Worm (Caenorhabditis elegans) whole organism, young adult: ENCODE measurements around the gene ZK930.7.

Experiments
- B0019.2 ChIP-seq: fragments of 200-800 bp; sonication (Bioruptor generic); conservative IDR thresholded peaks from 2 replicates; pipeline ENCODE4 v1.3.6; 2022; ENCODE audit warnings: missing genetic modification reagents, missing genetic modification characterization, missing compliant biosample characterization
- B0035.1 ChIP-seq: sonication (generic microtip); optimal IDR thresholded peaks from 2 replicates; lab custom pipeline; 2016; ENCODE audit warnings: missing genetic modification characterization, mild to moderate bottlenecking, missing compliant biosample characterization, missing genotype, missing genetic modification reagents
- B0261.1 ChIP-seq: sonication (generic microtip); optimal IDR thresholded peaks from 2 replicates; lab custom pipeline; 2016; ENCODE audit warnings: mild to moderate bottlenecking, missing genetic modification characterization, moderate library complexity, missing compliant biosample characterization
- B0336.3 ChIP-seq: fragments of 200-800 bp; sonication (Bioruptor generic); IDR thresholded peaks from 2 replicates; pipeline ENCODE4 v1.3.6; 2022; ENCODE audit warnings: missing genetic modification characterization, missing compliant biosample characterization
- C06A6.2 ChIP-seq: fragments of 200-800 bp; sonication (Bioruptor generic); conservative IDR thresholded peaks from 2 replicates; pipeline ENCODE4 v1.3.6; 2022; ENCODE audit warnings: missing genetic modification characterization, missing compliant biosample characterization
- F23B12.7 ChIP-seq: sonication (generic microtip); optimal IDR thresholded peaks from 2 replicates; lab custom pipeline; 2017; ENCODE audit warnings: missing genetic modification characterization, mild to moderate bottlenecking, missing compliant biosample characterization, antibody characterized with exemption, moderate library complexity; ENCODE audit not compliant: insufficient read depth
- F52B5.7 ChIP-seq: sonication (generic microtip); optimal IDR thresholded peaks from 2 replicates; lab custom pipeline; 2016; ENCODE audit warnings: mild to moderate bottlenecking, missing genetic modification characterization, missing compliant biosample characterization
- F55B11.4 ChIP-seq: sonication (generic microtip); optimal IDR thresholded peaks from 2 replicates; lab custom pipeline; 2016; ENCODE audit warnings: missing compliant biosample characterization, missing genetic modification characterization, borderline replicate concordance; ENCODE audit not compliant: insufficient read depth
- K12H6.12 ChIP-seq: fragments of 200-800 bp; sonication (Bioruptor generic); optimal IDR thresholded peaks from 2 replicates; lab custom pipeline; 2018; ENCODE audit warnings: mild to moderate bottlenecking, missing genetic modification characterization, missing compliant biosample characterization
- T26A5.8 ChIP-seq: sonication (generic microtip); optimal IDR thresholded peaks from 2 replicates; lab custom pipeline; 2016; ENCODE audit warnings: missing genetic modification characterization, missing compliant biosample characterization
- Y56A3A.18 ChIP-seq: fragments of 200-800 bp; sonication (Bioruptor generic); IDR thresholded peaks from 2 replicates; pipeline ENCODE4 v1.3.6; 2022; ENCODE audit warnings: missing genetic modification reagents, missing genetic modification characterization, missing compliant biosample characterization
- Y67H2A.10 ChIP-seq: fragments of 200-800 bp; sonication (Bioruptor generic); conservative IDR thresholded peaks from 2 replicates; pipeline ENCODE4 v1.3.6; 2022; ENCODE audit warnings: missing genetic modification reagents, missing genetic modification characterization, missing compliant biosample characterization
- Y79H2A.3 ChIP-seq: fragments of 200-800 bp; sonication (Bioruptor generic); conservative IDR thresholded peaks from 2 replicates; pipeline ENCODE4 v1.3.6; 2022; ENCODE audit warnings: missing genetic modification reagents, missing genetic modification characterization, missing compliant biosample characterization
- attf-3 ChIP-seq: fragments of 200-800 bp; sonication (Bioruptor generic); conservative IDR thresholded peaks from 2 replicates; pipeline ENCODE4 v1.3.6; 2022; ENCODE audit warnings: missing genetic modification reagents, missing genetic modification characterization, missing compliant biosample characterization
- bed-2 ChIP-seq: fragments of 200-800 bp; sonication (Bioruptor generic); IDR thresholded peaks from 2 replicates; pipeline ENCODE4 v1.3.6; 2022; ENCODE audit warnings: missing genetic modification reagents, missing genetic modification characterization, missing compliant biosample characterization
- ccch-3 ChIP-seq: fragments of 200-800 bp; sonication (Bioruptor generic); optimal IDR thresholded peaks from 2 replicates; lab custom pipeline; 2018; ENCODE audit warnings: mild to moderate bottlenecking, missing genetic modification characterization, missing compliant biosample characterization
- ceh-27 ChIP-seq: fragments of 200-800 bp; sonication (Bioruptor generic); optimal IDR thresholded peaks from 2 replicates; lab custom pipeline; 2018; ENCODE audit warnings: mild to moderate bottlenecking, missing genetic modification characterization, moderate library complexity, missing compliant biosample characterization
- ceh-58 ChIP-seq: fragments of 200-800 bp; sonication (Bioruptor generic); IDR thresholded peaks from 2 replicates; pipeline ENCODE4 v1.3.6; 2022; ENCODE audit warnings: missing genetic modification characterization, missing compliant biosample characterization
- chd-7 ChIP-seq: sonication (generic microtip); optimal IDR thresholded peaks from 2 replicates; lab custom pipeline; 2016; ENCODE audit warnings: mild to moderate bottlenecking, missing genetic modification characterization, moderate library complexity, missing compliant biosample characterization
- dox-1 ChIP-seq: fragments of 200-800 bp; sonication (Bioruptor generic); IDR thresholded peaks from 2 replicates; pipeline ENCODE4 v1.3.6; 2022; ENCODE audit warnings: missing genetic modification reagents, missing genetic modification characterization, missing compliant biosample characterization
- dpff-1 ChIP-seq: sonication (generic microtip); optimal IDR thresholded peaks from 2 replicates; lab custom pipeline; 2017; ENCODE audit warnings: mild to moderate bottlenecking, missing genetic modification characterization, missing compliant biosample characterization
- egl-18 ChIP-seq: fragments of 200-800 bp; sonication (Bioruptor generic); IDR thresholded peaks from 2 replicates; pipeline ENCODE4 v1.3.6; 2022; ENCODE audit warnings: missing genetic modification reagents, missing genetic modification characterization, missing compliant biosample characterization
- fkh-3 ChIP-seq: sonication (generic microtip); optimal IDR thresholded peaks from 2 replicates; lab custom pipeline; 2016; ENCODE audit warnings: mild to moderate bottlenecking, missing genetic modification characterization, missing compliant biosample characterization
- gei-17 ChIP-seq: fragments of 200-800 bp; sonication (Bioruptor generic); optimal IDR thresholded peaks from 2 replicates; lab custom pipeline; 2018; ENCODE audit warnings: mild to moderate bottlenecking, missing genetic modification characterization, missing compliant biosample characterization
- hlh-26 ChIP-seq: fragments of 200-800 bp; sonication (Bioruptor generic); conservative IDR thresholded peaks from 2 replicates; pipeline ENCODE4 v1.3.6; 2022; ENCODE audit warnings: missing genetic modification reagents, missing genetic modification characterization, missing compliant biosample characterization
- hmg-20 ChIP-seq: fragments of 200-800 bp; sonication (Bioruptor generic); IDR thresholded peaks from 2 replicates; pipeline ENCODE4 v1.3.6; 2022; ENCODE audit warnings: missing genetic modification reagents, missing genetic modification characterization, missing compliant biosample characterization
- hsf-1 ChIP-seq: fragments of 200-800 bp; sonication (Bioruptor generic); IDR thresholded peaks from 2 replicates; pipeline ENCODE4 v1.3.6; 2022; ENCODE audit warnings: missing genetic modification reagents, missing genetic modification characterization, missing compliant biosample characterization
- lag-1 ChIP-seq: fragments of 200-800 bp; sonication (Bioruptor generic); IDR thresholded peaks from 2 replicates; pipeline ENCODE4 v1.3.6; 2022; ENCODE audit warnings: missing genetic modification reagents, missing genetic modification characterization, missing compliant biosample characterization
- madf-6 ChIP-seq: fragments of 200-800 bp; sonication (Bioruptor generic); IDR thresholded peaks from 2 replicates; pipeline ENCODE4 v1.3.6; 2022; ENCODE audit warnings: missing genetic modification reagents, missing genetic modification characterization, missing compliant biosample characterization
- mcd-1 ChIP-seq: fragments of 200-800 bp; sonication (Bioruptor generic); IDR thresholded peaks from 2 replicates; pipeline ENCODE4 v1.3.6; 2022; ENCODE audit warnings: missing genetic modification reagents, missing genetic modification characterization, missing compliant biosample characterization
- nfya-2 ChIP-seq: fragments of 200-800 bp; sonication (Bioruptor generic); IDR thresholded peaks from 2 replicates; pipeline ENCODE4 v1.3.6; 2022; ENCODE audit warnings: missing genetic modification reagents, missing genetic modification characterization, missing compliant biosample characterization
- nfyb-1 ChIP-seq: fragments of 200-800 bp; sonication (Bioruptor generic); IDR thresholded peaks from 2 replicates; pipeline ENCODE4 v1.3.6; 2022; ENCODE audit warnings: missing genetic modification reagents, missing genetic modification characterization, missing compliant biosample characterization
- nhr-120 ChIP-seq: fragments of 200-800 bp; sonication (Bioruptor generic); IDR thresholded peaks from 2 replicates; pipeline ENCODE4 v1.3.6; 2022; ENCODE audit warnings: missing genetic modification characterization, missing compliant biosample characterization
- nhr-27 ChIP-seq: fragments of 200-800 bp; sonication (Bioruptor generic); optimal IDR thresholded peaks from 2 replicates; lab custom pipeline; 2018; ENCODE audit warnings: mild to moderate bottlenecking, missing genetic modification characterization, moderate library complexity, missing compliant biosample characterization
- nhr-80 ChIP-seq: sonication (generic microtip); optimal IDR thresholded peaks from 2 replicates; lab custom pipeline; 2016; ENCODE audit warnings: missing genetic modification characterization, missing compliant biosample characterization
- nhr-90 ChIP-seq: sonication (generic microtip); optimal IDR thresholded peaks from 2 replicates; lab custom pipeline; 2016; ENCODE audit warnings: missing genotype, mild to moderate bottlenecking, missing genetic modification characterization, missing compliant biosample characterization
- pbrm-1 ChIP-seq: fragments of 200-800 bp; sonication (Bioruptor generic); IDR thresholded peaks from 2 replicates; pipeline ENCODE4 v1.3.6; 2022; ENCODE audit warnings: missing genetic modification reagents, missing genetic modification characterization, missing compliant biosample characterization
- sdz-38 ChIP-seq: sonication (generic microtip); optimal IDR thresholded peaks from 2 replicates; lab custom pipeline; 2016; ENCODE audit warnings: missing genotype, missing genetic modification characterization, missing compliant biosample characterization
- snpc-3.4 ChIP-seq: sonication (generic microtip); optimal IDR thresholded peaks from 2 replicates; lab custom pipeline; 2017; ENCODE audit warnings: missing genetic modification characterization, mild to moderate bottlenecking, missing compliant biosample characterization, antibody characterized with exemption, moderate library complexity, missing genotype, missing genetic modification reagents
- sptf-2 ChIP-seq: fragments of 200-800 bp; sonication (Bioruptor generic); optimal IDR thresholded peaks from 2 replicates; lab custom pipeline; 2018; ENCODE audit warnings: mild to moderate bottlenecking, missing genetic modification characterization, missing compliant biosample characterization
- tbp1 ChIP-seq: fragments of 200-800 bp; sonication (Bioruptor generic); optimal IDR thresholded peaks from 2 replicates; lab custom pipeline; 2018; ENCODE audit warnings: mild to moderate bottlenecking, missing genetic modification characterization, missing compliant biosample characterization
- unc-130 ChIP-seq: sonication (generic microtip); optimal IDR thresholded peaks from 2 replicates; lab custom pipeline; 2016; ENCODE audit warnings: missing genetic modification reagents, missing genetic modification characterization, missing compliant biosample characterization
- ztf-3 ChIP-seq: fragments of 200-800 bp; sonication (Bioruptor generic); optimal IDR thresholded peaks from 2 replicates; lab custom pipeline; 2018; ENCODE audit warnings: mild to moderate bottlenecking, missing genetic modification characterization, missing compliant biosample characterization
- ztf-6 ChIP-seq: fragments of 200-800 bp; sonication (Bioruptor generic); IDR thresholded peaks from 2 replicates; pipeline ENCODE4 v1.3.6; 2022; ENCODE audit warnings: missing genetic modification reagents, missing genetic modification characterization, missing compliant biosample characterization

Gene ZK930.7

ce11 chrII:11890596-11890995 is 23.8 kb upstream of the ZK930.7 start:
- TF ChIP-seq hmg-20 (GFP tag; lab: Robert Waterston, UW) (no peak), B0261.1 (tag; lab: Kevin White, UChicago) (no peak), ceh-27 (GFP tag; lab: Kevin White, UChicago) (no peak), dox-1 (GFP tag; lab: Robert Waterston, UW) (no peak), F52B5.7 (tag; lab: Kevin White, UChicago) (no peak), egl-18 (no peak), sdz-38 (tag; lab: Kevin White, UChicago) (no peak), nfyb-1 (GFP tag; lab: Robert Waterston, UW) (no peak)

ce11 chrII:11893323-11893722 is 21.1 kb upstream of the ZK930.7 start, which contains the start of gene ZK930.2:
Gene ZK930.2, minus strand, starts transcription at chrII:11893423.
- TF ChIP-seq B0019.2 (GFP tag; lab: Robert Waterston, UW) = no peak
- TF ChIP-seq gei-17 (GFP tag; lab: Kevin White, UChicago) = no peak
- TF ChIP-seq nfya-2 = no peak
- no peak for TF ChIP-seq Y56A3A.18 (GFP tag; lab: Robert Waterston, UW)
- TF ChIP-seq B0035.1 (tag; lab: Kevin White, UChicago) = no peak
- TF ChIP-seq ztf-3 (GFP tag; lab: Kevin White, UChicago) = no peak
- TF ChIP-seq B0336.3 (GFP tag; lab: Robert Waterston, UW) = no peak
- no peak for TF ChIP-seq ceh-27 (GFP tag; lab: Kevin White, UChicago)
- no peak for TF ChIP-seq Y67H2A.10 (GFP tag; lab: Robert Waterston, UW)
- no peak for TF ChIP-seq mcd-1 (GFP tag; lab: Robert Waterston, UW)
- no peak for TF ChIP-seq unc-130 (GFP tag; lab: Kevin White, UChicago)
- no peak for TF ChIP-seq C06A6.2 (GFP tag; lab: Robert Waterston, UW)
- no peak for TF ChIP-seq bed-2
- TF ChIP-seq hsf-1 (GFP tag; lab: Robert Waterston, UW) = no peak
- TF ChIP-seq, all 124 proteins: peak for 0

ce11 chrII:11899761-11900160 is 14.6 kb upstream of the ZK930.7 start:
- no peak for TF ChIP-seq nhr-120
- TF ChIP-seq nhr-80 (tag; lab: Kevin White, UChicago) = no peak
- no peak for TF ChIP-seq F52B5.7 (tag; lab: Kevin White, UChicago)
- no peak for TF ChIP-seq K12H6.12 (tag; lab: Kevin White, UChicago)
- no peak for TF ChIP-seq nhr-90 (tag; lab: Kevin White, UChicago)
- TF ChIP-seq lag-1 (GFP tag; lab: Robert Waterston, UW) = no peak
- no peak for TF ChIP-seq sdz-38 (tag; lab: Kevin White, UChicago)
- TF ChIP-seq nhr-27 = no peak
- no peak for TF ChIP-seq egl-18
- TF ChIP-seq dpff-1 (tag; lab: Kevin White, UChicago) = no peak
- no peak for TF ChIP-seq snpc-3.4
- TF ChIP-seq attf-3 (GFP tag; lab: Robert Waterston, UW) = no peak
- no peak for TF ChIP-seq bed-2
- no peak for TF ChIP-seq ztf-6
- no peak for TF ChIP-seq F55B11.4 (tag; lab: Kevin White, UChicago)

ce11 chrII:11901110-11901509 is 13.3 kb upstream of the ZK930.7 start, which contains the start of gene vab-23:
Gene vab-23, minus strand, starts transcription at chrII:11901210.
- TF ChIP-seq tbp1 (GFP tag; lab: Kevin White, UChicago) = no peak
- TF ChIP-seq attf-3 (GFP tag; lab: Robert Waterston, UW) = no peak
- no peak for TF ChIP-seq ceh-58 (GFP tag; lab: Robert Waterston, UW)
- TF ChIP-seq T26A5.8 (tag; lab: Kevin White, UChicago) = no peak
- no peak for TF ChIP-seq C06A6.2 (GFP tag; lab: Robert Waterston, UW)
- TF ChIP-seq ccch-3 = no peak
- no peak for TF ChIP-seq egl-18
- no peak for TF ChIP-seq madf-6 (GFP tag; lab: Robert Waterston, UW)
- no peak for TF ChIP-seq fkh-3 (tag; lab: Kevin White, UChicago)
- no peak for TF ChIP-seq Y79H2A.3 (GFP tag; lab: Robert Waterston, UW)
- no peak for TF ChIP-seq hlh-26 (GFP tag; lab: Robert Waterston, UW)
- TF ChIP-seq F23B12.7 (tag; lab: Kevin White, UChicago) = no peak
- TF ChIP-seq pbrm-1 (GFP tag; lab: Robert Waterston, UW) = no peak
- TF ChIP-seq B0019.2 (GFP tag; lab: Robert Waterston, UW) = no peak
- TF ChIP-seq chd-7 (tag; lab: Kevin White, UChicago) = no peak
- no peak for TF ChIP-seq gei-17 (GFP tag; lab: Kevin White, UChicago)
- no peak for TF ChIP-seq sptf-2 (GFP tag; lab: Kevin White, UChicago)
